Worm (Caenorhabditis elegans) whole organism, early embryonic: ENCODE measurements around the gene ptr-22.

Source experiments
- B0310.2 ChIP-seq: sonication (generic microtip); optimal IDR thresholded peaks from 2 replicates; lab custom pipeline; 2016; ENCODE audit warnings: mild to moderate bottlenecking, missing genetic modification characterization, missing compliant biosample characterization
- F13C5.2 ChIP-seq: sonication (generic microtip); optimal IDR thresholded peaks from 2 replicates; lab custom pipeline; 2017; ENCODE audit warnings: mild to moderate bottlenecking, missing genetic modification characterization, inconsistent platforms, missing compliant biosample characterization
- aly-1 ChIP-seq: sonication (generic microtip); optimal IDR thresholded peaks from 2 replicates; lab custom pipeline; 2016; ENCODE audit warnings: missing genetic modification characterization, missing compliant biosample characterization
- ama-1 ChIP-seq: fragments of 150-350 bp; optimal IDR thresholded peaks from 2 replicates; lab custom pipeline; 2014
- ceh-13 ChIP-seq: fragments of 200-800 bp; sonication (Bioruptor generic); optimal IDR thresholded peaks from 2 replicates; lab custom pipeline; 2018; ENCODE audit warnings: mild to moderate bottlenecking, missing genetic modification characterization, missing compliant biosample characterization
- ceh-36 ChIP-seq: sonication (generic microtip); optimal IDR thresholded peaks from 2 replicates; lab custom pipeline; 2016; ENCODE audit warnings: missing genetic modification characterization, inconsistent platforms, missing compliant biosample characterization
- ets-7 ChIP-seq: sonication (generic microtip); optimal IDR thresholded peaks from 2 replicates; lab custom pipeline; 2016; ENCODE audit warnings: missing genotype, missing genetic modification characterization, missing compliant biosample characterization
- flt-1 ChIP-seq: fragments of 200-800 bp; sonication (Bioruptor generic); IDR thresholded peaks from 2 replicates; pipeline ENCODE4 v1.3.6; 2022; ENCODE audit warnings: missing genetic modification characterization, missing compliant biosample characterization
- hmbx-1 ChIP-seq: sonication (generic microtip); optimal IDR thresholded peaks from 2 replicates; lab custom pipeline; 2016; ENCODE audit warnings: mild to moderate bottlenecking, missing genetic modification characterization, missing compliant biosample characterization
- hmg-4 ChIP-seq: fragments of 200-800 bp; sonication (Bioruptor generic); optimal IDR thresholded peaks from 2 replicates; lab custom pipeline; 2018; ENCODE audit warnings: mild to moderate bottlenecking, missing genetic modification characterization, missing compliant biosample characterization
- hnd-1 ChIP-seq: sonication (generic microtip); optimal IDR thresholded peaks from 2 replicates; lab custom pipeline; 2016; ENCODE audit warnings: missing genetic modification characterization, missing compliant biosample characterization
- pes-1 ChIP-seq: fragments of 200-800 bp; sonication (Bioruptor generic); IDR thresholded peaks from 2 replicates; pipeline ENCODE4 v1.3.6; 2022; ENCODE audit warnings: missing genetic modification reagents, missing genetic modification characterization, missing compliant biosample characterization
- scrt-1 ChIP-seq: fragments of 200-800 bp; sonication (Bioruptor generic); IDR thresholded peaks from 2 replicates; pipeline ENCODE4 v1.3.6; 2022; ENCODE audit warnings: missing genetic modification characterization, missing compliant biosample characterization
- sea-1 ChIP-seq: fragments of 200-800 bp; sonication (Bioruptor generic); conservative IDR thresholded peaks from 2 replicates; pipeline ENCODE4 v1.3.6; 2022; ENCODE audit warnings: missing genetic modification characterization, missing compliant biosample characterization
- tbx-11 ChIP-seq: fragments of 200-800 bp; sonication (Bioruptor generic); IDR thresholded peaks from 2 replicates; pipeline ENCODE4 v1.3.6; 2022; ENCODE audit warnings: missing genetic modification characterization, missing compliant biosample characterization
- tbx-37 ChIP-seq: fragments of 200-800 bp; sonication (Bioruptor generic); conservative IDR thresholded peaks from 2 replicates; pipeline ENCODE4 v1.3.6; 2022; ENCODE audit warnings: missing genetic modification reagents, missing genetic modification characterization, missing compliant biosample characterization
- tra-4 ChIP-seq: sonication (generic microtip); optimal IDR thresholded peaks from 2 replicates; lab custom pipeline; 2017; ENCODE audit warnings: missing genetic modification characterization, missing compliant biosample characterization

Gene ptr-22

ce11 chrV:18931279-18931678 is at the start of gene ptr-22:
ptr-22 (minus strand) TSS chrV:18931379.
- TF ChIP-seq scrt-1 (GFP tag; lab: Robert Waterston, UW) (no peak), hmbx-1 (no peak), B0310.2 (tag; lab: Kevin White, UChicago) (no peak), ceh-36 (tag; lab: Kevin White, UChicago) (no peak), sea-1 (GFP tag; lab: Robert Waterston, UW) (no peak), aly-1 (no peak), F13C5.2 (tag; lab: Kevin White, UChicago) (no peak), tbx-37 (GFP tag; lab: Robert Waterston, UW) (no peak), pes-1 (GFP tag; lab: Robert Waterston, UW) (no peak), flt-1 (no peak), hnd-1 (tag; lab: Kevin White, UChicago) (no peak), tbx-11 (GFP tag; lab: Robert Waterston, UW) (no peak), ceh-13 (GFP tag; lab: Kevin White, UChicago) (no peak), ama-1 (lab: Kevin White, UChicago) (no peak), ets-7 (tag; lab: Kevin White, UChicago) (no peak), tra-4 (tag; lab: Kevin White, UChicago) (no peak), hmg-4 (GFP tag; lab: Kevin White, UChicago) (no peak)

- TF ChIP-seq pes-1 (GFP tag; lab: Robert Waterston, UW) (peak; percentile 60), tbx-37 (GFP tag; lab: Robert Waterston, UW) (0 out of 2 replicates have a peak, but pooled peaks have one; percentile 16)
Observed at ce11 chrV:18980091-18980490, 48.9 kb upstream of the ptr-22 start.

ce11 chrV:18978301-18978700 is 47.1 kb upstream of the ptr-22 start:
- no peak for TF ChIP-seq B0310.2 (tag; lab: Kevin White, UChicago)
- no peak for TF ChIP-seq ets-7 (tag; lab: Kevin White, UChicago)

- TF ChIP-seq ceh-36 (tag; lab: Kevin White, UChicago) (no peak), F13C5.2 (tag; lab: Kevin White, UChicago) (no peak), hnd-1 (tag; lab: Kevin White, UChicago) (no peak)
Observed at ce11 chrV:18977876-18978275, 46.7 kb upstream of the ptr-22 start, which contains the start of gene Y39B6A.41. Y39B6A.41 (minus strand) TSS chrV:18977976.

- TF ChIP-seq ets-7 (tag; lab: Kevin White, UChicago) (no peak), hmbx-1 (no peak), sea-1 (GFP tag; lab: Robert Waterston, UW) (no peak), aly-1 (no peak), ama-1 (lab: Kevin White, UChicago) (no peak), scrt-1 (GFP tag; lab: Robert Waterston, UW) (no peak), flt-1 (no peak), tbx-11 (GFP tag; lab: Robert Waterston, UW) (no peak), ceh-36 (tag; lab: Kevin White, UChicago) (no peak), B0310.2 (tag; lab: Kevin White, UChicago) (no peak), hnd-1 (tag; lab: Kevin White, UChicago) (no peak), hmg-4 (GFP tag; lab: Kevin White, UChicago) (no peak), tra-4 (tag; lab: Kevin White, UChicago) (no peak), pes-1 (GFP tag; lab: Robert Waterston, UW) (no peak), ceh-13 (GFP tag; lab: Kevin White, UChicago) (no peak), tbx-37 (GFP tag; lab: Robert Waterston, UW) (no peak), F13C5.2 (tag; lab: Kevin White, UChicago) (no peak)
Observed at ce11 chrV:18976539-18976938, 45.4 kb upstream of the ptr-22 start.

ce11 chrV:18969590-18970105 is 38.5 kb upstream of the ptr-22 start, which contains the start of gene Y39B6A.42:
Y39B6A.42 (minus strand) TSS chrV:18969640.
- TF ChIP-seq hnd-1 (tag; lab: Kevin White, UChicago) (no peak), tra-4 (tag; lab: Kevin White, UChicago) (no peak), tbx-11 (GFP tag; lab: Robert Waterston, UW) (no peak), F13C5.2 (tag; lab: Kevin White, UChicago) (no peak), hmg-4 (GFP tag; lab: Kevin White, UChicago) (no peak)

- TF ChIP-seq tbx-37 (GFP tag; lab: Robert Waterston, UW): 0 out of 2 replicates have a peak, but pooled peaks have one; percentile 26
- peak; percentile 87 for TF ChIP-seq F13C5.2 (tag; lab: Kevin White, UChicago)
- peak; percentile 28 for TF ChIP-seq hmg-4 (GFP tag; lab: Kevin White, UChicago)
- peak; percentile 61; the same call in 1 of the 2 replicates for TF ChIP-seq flt-1
- peak; percentile 6 for TF ChIP-seq B0310.2 (tag; lab: Kevin White, UChicago)
- TF ChIP-seq tbx-11 (GFP tag; lab: Robert Waterston, UW): no peak
- no peak for TF ChIP-seq ceh-13 (GFP tag; lab: Kevin White, UChicago)
- TF ChIP-seq scrt-1 (GFP tag; lab: Robert Waterston, UW): no peak
- no peak for TF ChIP-seq aly-1
- TF ChIP-seq ets-7 (tag; lab: Kevin White, UChicago): no peak
- no peak for TF ChIP-seq hnd-1 (tag; lab: Kevin White, UChicago)
- no peak for TF ChIP-seq sea-1 (GFP tag; lab: Robert Waterston, UW)
- no peak for TF ChIP-seq tra-4 (tag; lab: Kevin White, UChicago)
- peak; percentile 54 for TF ChIP-seq pes-1 (GFP tag; lab: Robert Waterston, UW)
- TF ChIP-seq ceh-36 (tag; lab: Kevin White, UChicago): no peak
- TF ChIP-seq ama-1 (lab: Kevin White, UChicago): no peak
- TF ChIP-seq hmbx-1: no peak
Observed at ce11 chrV:18967479-18968056, 36.4 kb upstream of the ptr-22 start, which contains the start of gene Y39B6A.43. Y39B6A.43 (minus strand) TSS chrV:18967829.
